Fruit fly (Drosophila melanogaster) whole organism, embryonic: Measurements from ENCODE around the gene CG6055.

Experiments used
- Bdp1 ChIP-seq: fragments of 200-800 bp; sonication (Bioruptor generic); optimal IDR thresholded peaks from 3 replicates; lab custom pipeline; 2016; ENCODE audit warnings: missing biosample characterization, missing genetic modification characterization
- Blimp-1 ChIP-seq: fragments of 200-800 bp; sonication (Bioruptor generic); optimal IDR thresholded peaks from 3 replicates; lab custom pipeline; 2018; ENCODE audit warnings: missing biosample characterization, missing genetic modification characterization, mild to moderate bottlenecking, moderate library complexity, missing genetic modification reagents
- CG10267 ChIP-seq: fragments of 200-800 bp; sonication (Bioruptor generic); optimal IDR thresholded peaks from 2 replicates; lab custom pipeline; 2018; ENCODE audit warnings: missing biosample characterization, mild to moderate bottlenecking, missing genetic modification characterization, moderate library complexity
- CG11456 ChIP-seq: fragments of 200-800 bp; sonication (Bioruptor generic); IDR thresholded peaks from 3 replicates; pipeline ENCODE4 v1.3.6; 2022; ENCODE audit warnings: missing biosample characterization, missing genetic modification characterization
- CG11560 ChIP-seq: fragments of 200-800 bp; sonication (Bioruptor generic); IDR thresholded peaks from 3 replicates; pipeline ENCODE4 v1.3.6; 2022; ENCODE audit warnings: missing biosample characterization, missing genetic modification characterization
- CG11695 ChIP-seq: fragments of 200-800 bp; sonication (Bioruptor generic); IDR thresholded peaks from 3 replicates; pipeline ENCODE4 v1.3.6; 2022; ENCODE audit warnings: missing biosample characterization, missing genetic modification characterization
- CG12942 ChIP-seq: fragments of 200-800 bp; sonication (Bioruptor generic); optimal IDR thresholded peaks from 3 replicates; lab custom pipeline; 2016; ENCODE audit warnings: missing biosample characterization, missing genetic modification characterization
- CG14050 ChIP-seq: fragments of 200-800 bp; sonication (Bioruptor generic); IDR thresholded peaks from 3 replicates; pipeline ENCODE4 v1.3.6; 2022; ENCODE audit warnings: missing biosample characterization, missing genetic modification characterization
- CG15479 ChIP-seq: fragments of 200-800 bp; sonication (Bioruptor generic); optimal IDR thresholded peaks from 3 replicates; lab custom pipeline; 2019; ENCODE audit warnings: missing biosample characterization, mild to moderate bottlenecking, missing genetic modification characterization, moderate library complexity
- CG1603 ChIP-seq: fragments of 200-800 bp; sonication (Bioruptor generic); optimal IDR thresholded peaks from 2 replicates; lab custom pipeline; 2019; ENCODE audit warnings: missing biosample characterization, mild to moderate bottlenecking, missing genetic modification characterization, moderate library complexity
- CG17829 ChIP-seq: fragments of 200-800 bp; optimal IDR thresholded peaks from 2 replicates; lab custom pipeline; 2019; ENCODE audit warnings: missing biosample characterization, mild to moderate bottlenecking, missing genetic modification characterization, moderate library complexity
- CG18619 ChIP-seq: fragments of 200-800 bp; sonication (Bioruptor generic); optimal IDR thresholded peaks from 3 replicates; lab custom pipeline; 2017; ENCODE audit warnings: missing biosample characterization, mild to moderate bottlenecking, missing genetic modification characterization
- CG3065 ChIP-seq: fragments of 200-800 bp; sonication (Bioruptor generic); optimal IDR thresholded peaks from 2 replicates; lab custom pipeline; 2016; ENCODE audit warnings: missing biosample characterization, missing genetic modification characterization
- CG3163 ChIP-seq: fragments of 200-800 bp; sonication (Bioruptor generic); optimal IDR thresholded peaks from 3 replicates; lab custom pipeline; 2016; ENCODE audit warnings: missing biosample characterization, missing genetic modification characterization
- CG34376 ChIP-seq: fragments of 200-800 bp; sonication (Bioruptor generic); optimal IDR thresholded peaks from 2 replicates; lab custom pipeline; 2018; ENCODE audit warnings: missing biosample characterization, mild to moderate bottlenecking, missing genetic modification characterization
- CG4707 ChIP-seq: fragments of 200-800 bp; sonication (Bioruptor generic); optimal IDR thresholded peaks from 2 replicates; lab custom pipeline; 2018; ENCODE audit warnings: missing biosample characterization, mild to moderate bottlenecking, missing genetic modification characterization, moderate library complexity
- CG5245 ChIP-seq: fragments of 200-800 bp; sonication (Bioruptor generic); optimal IDR thresholded peaks from 3 replicates; lab custom pipeline; 2016; ENCODE audit warnings: missing biosample characterization, missing genetic modification characterization
- CG6813 ChIP-seq: fragments of 200-800 bp; sonication (Bioruptor generic); optimal IDR thresholded peaks from 2 replicates; lab custom pipeline; 2017; ENCODE audit warnings: missing biosample characterization, missing genetic modification characterization, mild to moderate bottlenecking, moderate library complexity, missing genetic modification reagents
- CG7839 ChIP-seq: fragments of 200-800 bp; sonication (Bioruptor generic); optimal IDR thresholded peaks from 3 replicates; lab custom pipeline; 2018; ENCODE audit warnings: missing biosample characterization, mild to moderate bottlenecking, missing genetic modification characterization, moderate library complexity
- Elba2 ChIP-seq: fragments of 200-800 bp; sonication (Bioruptor generic); optimal IDR thresholded peaks from 3 replicates; lab custom pipeline; 2016; ENCODE audit warnings: missing biosample characterization, missing genetic modification characterization
- Ets65A ChIP-seq: fragments of 200-800 bp; sonication (Bioruptor generic); peaks from one replicate; lab custom pipeline; 2016; ENCODE audit warnings: missing biosample characterization, missing genetic modification characterization
- Gug ChIP-seq: fragments of 200-800 bp; sonication (Bioruptor generic); IDR thresholded peaks from 4 replicates; pipeline ENCODE4 v1.3.6; 2022; ENCODE audit warnings: missing biosample characterization, missing genetic modification characterization
- Hey ChIP-seq: fragments of 200-800 bp; sonication (Bioruptor generic); optimal IDR thresholded peaks from 3 replicates; lab custom pipeline; 2018; ENCODE audit warnings: missing biosample characterization, mild to moderate bottlenecking, missing genetic modification characterization
- Nf-YA ChIP-seq: fragments of 200-800 bp; sonication (Bioruptor generic); IDR thresholded peaks from 2 replicates; pipeline ENCODE4 v1.3.6; 2022; ENCODE audit warnings: missing biosample characterization, missing genetic modification characterization
- Optix ChIP-seq: fragments of 200-800 bp; sonication (Bioruptor generic); IDR thresholded peaks from 3 replicates; pipeline ENCODE4 v1.3.6; 2022; ENCODE audit warnings: missing biosample characterization, missing genetic modification characterization
- Six4 ChIP-seq: fragments of 200-800 bp; sonication (Bioruptor generic); optimal IDR thresholded peaks from 2 replicates; lab custom pipeline; 2016; ENCODE audit warnings: missing biosample characterization, missing genetic modification characterization
- Sox102F ChIP-seq: fragments of 200-800 bp; sonication (Bioruptor generic); optimal IDR thresholded peaks from 2 replicates; lab custom pipeline; 2018; ENCODE audit warnings: missing biosample characterization, mild to moderate bottlenecking, missing genetic modification characterization, moderate library complexity
- ac ChIP-seq: fragments of 200-800 bp; sonication (Bioruptor generic); optimal IDR thresholded peaks from 3 replicates; lab custom pipeline; 2017; ENCODE audit warnings: missing biosample characterization, mild to moderate bottlenecking, missing genetic modification characterization
- caup ChIP-seq: fragments of 200-800 bp; sonication (Bioruptor generic); optimal IDR thresholded peaks from 3 replicates; lab custom pipeline; 2017; ENCODE audit warnings: missing biosample characterization, mild to moderate bottlenecking, missing genetic modification characterization, moderate library complexity; ENCODE audit not compliant: severe bottlenecking
- chif ChIP-seq, 2 experiments: fragments of 200-800 bp; sonication (Bioruptor generic); optimal IDR thresholded peaks; 3 replicates each; lab custom pipeline; 2016; ENCODE audit warnings: missing biosample characterization in 2 of 2, missing genetic modification characterization in 2 of 2
- dysf ChIP-seq: fragments of 200-800 bp; sonication (Bioruptor generic); IDR thresholded peaks from 3 replicates; pipeline ENCODE4 v1.3.6; 2022; ENCODE audit warnings: missing biosample characterization, missing genetic modification characterization
- ftz-f1 ChIP-seq: fragments of 200-800 bp; sonication (Bioruptor generic); optimal IDR thresholded peaks from 2 replicates; lab custom pipeline; 2016; ENCODE audit warnings: missing biosample characterization, missing genetic modification characterization
- jigr1 ChIP-seq: fragments of 200-800 bp; sonication (Bioruptor generic); IDR thresholded peaks from 3 replicates; pipeline ENCODE4 v1.3.6; 2022; ENCODE audit warnings: missing biosample characterization, missing genetic modification characterization
- lmd ChIP-seq: fragments of 200-800 bp; sonication (Bioruptor generic); IDR thresholded peaks from 2 replicates; pipeline ENCODE4 v1.3.6; 2022; ENCODE audit warnings: missing biosample characterization, missing genetic modification characterization
- luna ChIP-seq: fragments of 200-800 bp; sonication (Bioruptor generic); optimal IDR thresholded peaks from 2 replicates; lab custom pipeline; 2016; ENCODE audit warnings: missing biosample characterization, missing genetic modification characterization
- maf-S ChIP-seq: fragments of 200-800 bp; sonication (Bioruptor generic); optimal IDR thresholded peaks from 2 replicates; lab custom pipeline; 2016; ENCODE audit warnings: missing biosample characterization, missing genetic modification characterization
- nau ChIP-seq: fragments of 200-800 bp; sonication (Bioruptor generic); optimal IDR thresholded peaks from 3 replicates; lab custom pipeline; 2017; ENCODE audit warnings: missing biosample characterization, mild to moderate bottlenecking, missing genetic modification characterization, missing genetic modification reagents
- nmo ChIP-seq: fragments of 200-800 bp; sonication (Bioruptor generic); optimal IDR thresholded peaks from 2 replicates; lab custom pipeline; 2018; ENCODE audit warnings: missing biosample characterization, mild to moderate bottlenecking, missing genetic modification characterization, moderate library complexity
- odd ChIP-seq: fragments of 200-800 bp; sonication (Bioruptor generic); optimal IDR thresholded peaks from 2 replicates; lab custom pipeline; 2017; ENCODE audit warnings: missing biosample characterization, mild to moderate bottlenecking, missing genetic modification characterization
- onecut ChIP-seq: fragments of 200-800 bp; sonication (Bioruptor generic); IDR thresholded peaks from 2 replicates; pipeline ENCODE4 v1.3.6; 2022; ENCODE audit warnings: missing biosample characterization, missing genetic modification characterization
- prd ChIP-seq, 3 experiments: fragments of >200 bp in 2 of 3; fragments of 200-800 bp in 1 of 3; sonication (Bioruptor generic) in 1 of 3; optimal IDR thresholded peaks in 2 of 3; IDR thresholded peaks in 1 of 3; 2 replicates in 2 of 3; 3 replicates in 1 of 3; pipeline versions ENCODE4 v1.3.6 to Lab custom; 2017 to 2022; ENCODE audit warnings: missing biosample characterization in 1 of 3, missing genetic modification characterization in 1 of 3
- seq ChIP-seq: fragments of 200-800 bp; sonication (Bioruptor generic); IDR thresholded peaks from 2 replicates; pipeline ENCODE4 v1.3.6; 2022; ENCODE audit warnings: missing biosample characterization, missing genetic modification characterization
- shn ChIP-seq: fragments of 200-800 bp; sonication (Bioruptor generic); optimal IDR thresholded peaks from 3 replicates; lab custom pipeline; 2016; ENCODE audit warnings: missing biosample characterization, missing genetic modification characterization
- sim ChIP-seq: fragments of 200-800 bp; sonication (Bioruptor generic); IDR thresholded peaks from 2 replicates; pipeline ENCODE4 v1.3.6; 2022; ENCODE audit warnings: missing biosample characterization, missing genetic modification characterization
- sisA ChIP-seq: fragments of 200-800 bp; sonication (Bioruptor generic); IDR thresholded peaks from 2 replicates; pipeline ENCODE4 v1.3.6; 2022; ENCODE audit warnings: missing biosample characterization, missing genetic modification characterization
- sqz ChIP-seq: fragments of 200-800 bp; sonication (Bioruptor generic); optimal IDR thresholded peaks from 3 replicates; lab custom pipeline; 2018; ENCODE audit warnings: missing biosample characterization, mild to moderate bottlenecking, missing genetic modification characterization
- tll ChIP-seq, 2 experiments: fragments of 200-800 bp in 1 of 2; fragments of >200 bp in 1 of 2; sonication (Bioruptor generic) in 1 of 2; optimal IDR thresholded peaks; 2 replicates each; lab custom pipeline; 2017 to 2019; ENCODE audit warnings: missing biosample characterization in 2 of 2, missing genetic modification characterization in 2 of 2, mild to moderate bottlenecking in 1 of 2, moderate library complexity in 1 of 2
- vnd ChIP-seq: fragments of 200-800 bp; sonication (Bioruptor generic); IDR thresholded peaks from 3 replicates; pipeline ENCODE4 v1.3.6; 2022; ENCODE audit warnings: missing biosample characterization, missing genetic modification characterization; ENCODE audit not compliant: partially characterized antibody

Gene CG6055

DNA sequence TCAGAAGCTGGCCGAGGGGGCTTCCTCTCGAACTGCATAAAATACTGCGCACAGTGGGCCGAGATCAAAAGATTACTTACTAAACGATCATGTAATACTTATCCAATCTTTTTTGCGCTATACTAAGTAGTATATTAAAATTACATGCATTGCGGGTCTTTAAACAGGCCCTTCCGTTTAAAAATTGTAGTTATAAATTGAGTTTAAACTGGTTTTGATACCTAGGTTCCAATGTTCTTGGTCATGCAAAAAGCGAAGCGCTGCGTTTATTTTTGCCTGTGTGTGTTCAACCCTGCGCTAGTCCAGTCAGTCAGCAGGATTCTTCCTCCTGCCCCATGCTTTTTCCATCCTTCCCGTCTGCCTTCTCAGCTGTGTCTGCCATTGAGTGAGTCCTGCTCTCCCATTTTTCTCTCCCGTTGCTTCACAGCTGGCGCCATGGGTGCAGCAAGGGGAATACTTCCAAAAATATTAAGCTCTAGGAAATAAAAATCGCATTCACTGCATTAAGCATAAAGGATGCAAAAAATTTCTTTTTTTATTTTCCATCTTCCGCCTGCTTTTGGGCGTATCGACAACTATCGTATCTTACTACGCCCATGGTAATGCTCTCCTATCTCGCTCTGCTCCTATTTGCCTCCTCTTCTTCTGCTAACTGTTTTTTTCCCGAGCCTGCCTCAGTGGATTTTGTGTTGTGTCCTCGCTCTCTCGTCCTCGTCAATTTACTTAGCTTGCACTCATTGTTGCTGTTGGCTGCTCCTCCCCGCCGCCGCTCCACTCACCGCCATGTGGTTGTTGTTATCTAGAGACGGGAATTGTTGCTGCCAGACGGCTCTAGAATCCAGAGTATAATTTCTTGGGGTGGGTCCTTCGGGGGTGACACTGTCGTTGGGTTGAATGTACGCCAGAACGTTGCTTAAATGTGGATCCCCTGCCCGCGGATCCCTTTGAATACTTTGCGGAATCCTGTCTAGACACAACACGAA lies 45.7 kb upstream of the CG6055 start (continued):
- no peak for TF ChIP-seq CG4707 (GFP tag; lab: Kevin White, UChicago)
- TF ChIP-seq CG5245 (GFP tag; lab: Kevin White, UChicago), result no peak
- peak; percentile 79; the same call in 2 of the 3 replicates for TF ChIP-seq CG11456
- TF ChIP-seq CG18619 (GFP tag; lab: Kevin White, UChicago), result peak; percentile 45
- peak; percentile 55 for TF ChIP-seq CG1603
- peak; percentile 79 for TF ChIP-seq shn
- TF ChIP-seq Six4, result peak; percentile 41
- TF ChIP-seq jigr1 (GFP tag; lab: Robert Waterston, UW), result no peak
- TF ChIP-seq Hey (tag; lab: Kevin White, UChicago), result no peak
- peak; percentile 73 for TF ChIP-seq CG11695 (GFP tag; lab: Robert Waterston, UW)
- peak; percentile 70 for TF ChIP-seq Gug (GFP tag; lab: Robert Waterston, UW)
- peak; percentile 43; the same call in 1 of the 3 replicates for TF ChIP-seq CG11560
- peak; percentile 60 for TF ChIP-seq Nf-YA (GFP tag; lab: Robert Waterston, UW)
- peak; percentile 27 for TF ChIP-seq Sox102F (GFP tag; lab: Kevin White, UChicago)
- TF ChIP-seq CG10267 (tag; lab: Kevin White, UChicago), result peak; percentile 15
- no peak for TF ChIP-seq seq (GFP tag; lab: Robert Waterston, UW)
- TF ChIP-seq CG12942 (GFP tag; lab: Kevin White, UChicago), result peak; percentile 19
- no peak; the same call in 2 of the 3 replicates for TF ChIP-seq Optix (GFP tag; lab: Robert Waterston, UW)
- no peak for TF ChIP-seq nau (GFP tag; lab: Kevin White, UChicago)
- peak; percentile 61 for TF ChIP-seq CG14050 (GFP tag; lab: Robert Waterston, UW)
- peak; percentile 75 for TF ChIP-seq sisA (GFP tag; lab: Robert Waterston, UW)
- TF ChIP-seq odd (GFP tag; lab: Kevin White, UChicago), result no peak
- peak; percentile 84 for TF ChIP-seq dysf (GFP tag; lab: Robert Waterston, UW)
- no peak for TF ChIP-seq ftz-f1 (GFP tag; lab: Kevin White, UChicago)
- peak; percentile 75 for TF ChIP-seq lmd
- TF ChIP-seq CG34376, result no peak
- no peak for TF ChIP-seq vnd (GFP tag; lab: Robert Waterston, UW)
- peak; percentile 35 for TF ChIP-seq Bdp1 (GFP tag; lab: Kevin White, UChicago)
- TF ChIP-seq CG7839 (tag; lab: Kevin White, UChicago), result peak; percentile 73
- peak; percentile 16 for TF ChIP-seq nmo (GFP tag; lab: Kevin White, UChicago)
- TF ChIP-seq tll (GFP tag; optimal IDR thresholded peaks at IDR 0.05; lab: Kevin White, UChicago), result no peak
- no peak for TF ChIP-seq sim
- TF ChIP-seq CG15479, result no peak
- no peak for TF ChIP-seq ac
- TF ChIP-seq CG17829 (tag; lab: Kevin White, UChicago), result no peak
- TF ChIP-seq sqz (GFP tag; lab: Kevin White, UChicago), result no peak
- TF ChIP-seq CG3065 (GFP tag; lab: Kevin White, UChicago), result no peak
- peak; percentile 71 for TF ChIP-seq caup (GFP tag; lab: Kevin White, UChicago)
- TF ChIP-seq Blimp-1 (GFP tag; lab: Kevin White, UChicago), result peak; percentile 39
- peak; percentile 38 for TF ChIP-seq onecut (GFP tag; lab: Robert Waterston, UW)
- peak; percentile 43 for TF ChIP-seq CG3163 (GFP tag; lab: Kevin White, UChicago)
- TF ChIP-seq CG6813 (GFP tag; lab: Kevin White, UChicago), result peak; percentile 52
- TF ChIP-seq chif (GFP tag; optimal IDR thresholded peaks at IDR 0.05; lab: Kevin White, UChicago), result peak; percentile 28 to 37
- TF ChIP-seq Ets65A (GFP tag; lab: Kevin White, UChicago), result peak; percentile 91
- TF ChIP-seq maf-S, result peak; percentile 51
- TF ChIP-seq luna (GFP tag; lab: Kevin White, UChicago), result peak; percentile 52
- no peak for TF ChIP-seq Elba2 (GFP tag; lab: Kevin White, UChicago)
- TF ChIP-seq prd (optimal IDR thresholded peaks at IDR 0.05; lab: Kevin White, UChicago), result no peak
- TF ChIP-seq prd (GFP tag; IDR thresholded peaks at IDR 0.05; lab: Robert Waterston, UW), result peak; percentile 81
